Worm (Caenorhabditis elegans) whole organism, young adult: ENCODE measurements around the gene tsp-8.

Source experiments
- F39B2.1 ChIP-seq: fragments of 200-800 bp; sonication (Bioruptor generic); IDR thresholded peaks from 2 replicates; pipeline ENCODE4 v1.3.6; 2022; ENCODE audit warnings: missing genetic modification reagents, missing genetic modification characterization, missing compliant biosample characterization
- F52B5.7 ChIP-seq: sonication (generic microtip); optimal IDR thresholded peaks from 2 replicates; lab custom pipeline; 2016; ENCODE audit warnings: mild to moderate bottlenecking, missing genetic modification characterization, missing compliant biosample characterization
- K11D2.4 ChIP-seq: fragments of 200-800 bp; sonication (Bioruptor generic); IDR thresholded peaks from 2 replicates; pipeline ENCODE4 v1.3.6; 2022; ENCODE audit warnings: missing genetic modification reagents, missing genetic modification characterization, missing compliant biosample characterization
- Y56A3A.18 ChIP-seq: fragments of 200-800 bp; sonication (Bioruptor generic); IDR thresholded peaks from 2 replicates; pipeline ENCODE4 v1.3.6; 2022; ENCODE audit warnings: missing genetic modification reagents, missing genetic modification characterization, missing compliant biosample characterization
- Y67H2A.10 ChIP-seq: fragments of 200-800 bp; sonication (Bioruptor generic); conservative IDR thresholded peaks from 2 replicates; pipeline ENCODE4 v1.3.6; 2022; ENCODE audit warnings: missing genetic modification reagents, missing genetic modification characterization, missing compliant biosample characterization
- ZK185.1 ChIP-seq: sonication (generic microtip); optimal IDR thresholded peaks from 2 replicates; lab custom pipeline; 2016; ENCODE audit warnings: mild to moderate bottlenecking, missing genetic modification characterization, missing compliant biosample characterization; ENCODE audit not compliant: poor library complexity, severe bottlenecking
- ama-1 ChIP-seq, 3 experiments: fragments of 150-350 bp in 1 of 3; sonication (generic microtip) in 2 of 3; optimal IDR thresholded peaks; 2 replicates each; lab custom pipeline; 2014 to 2018; ENCODE audit warnings: missing biosample characterization in 2 of 3, missing genetic modification characterization in 2 of 3, missing genetic modification reagents in 2 of 3
- atf-7 ChIP-seq: sonication (generic microtip); optimal IDR thresholded peaks from 2 replicates; lab custom pipeline; 2017; ENCODE audit warnings: mild to moderate bottlenecking, missing genetic modification characterization, missing compliant biosample characterization
- athp-1 ChIP-seq: sonication (generic microtip); optimal IDR thresholded peaks from 2 replicates; lab custom pipeline; 2017; ENCODE audit warnings: mild to moderate bottlenecking, missing genetic modification characterization, missing compliant biosample characterization
- attf-3 ChIP-seq: fragments of 200-800 bp; sonication (Bioruptor generic); conservative IDR thresholded peaks from 2 replicates; pipeline ENCODE4 v1.3.6; 2022; ENCODE audit warnings: missing genetic modification reagents, missing genetic modification characterization, missing compliant biosample characterization
- attf-5 ChIP-seq: fragments of 200-800 bp; sonication (Bioruptor generic); optimal IDR thresholded peaks from 2 replicates; lab custom pipeline; 2018; ENCODE audit warnings: mild to moderate bottlenecking, missing genetic modification characterization, missing compliant biosample characterization
- attf-6 ChIP-seq: fragments of 200-800 bp; sonication (Bioruptor generic); IDR thresholded peaks from 2 replicates; pipeline ENCODE4 v1.3.6; 2022; ENCODE audit warnings: missing genetic modification reagents, missing genetic modification characterization, missing compliant biosample characterization
- cebp-1 ChIP-seq, 2 experiments: fragments of 200-800 bp in 1 of 2; sonication (Bioruptor generic) in 1 of 2; sonication (generic microtip) in 1 of 2; IDR thresholded peaks in 1 of 2; optimal IDR thresholded peaks in 1 of 2; 2 replicates each; pipeline versions ENCODE4 v1.3.6 to Lab custom; 2017 to 2022; ENCODE audit warnings: missing compliant biosample characterization in 2 of 2, missing genetic modification characterization in 2 of 2, mild to moderate bottlenecking in 1 of 2, missing genetic modification reagents in 1 of 2, moderate library complexity in 1 of 2
- cebp-2 ChIP-seq: fragments of 200-800 bp; sonication (Bioruptor generic); IDR thresholded peaks from 2 replicates; pipeline ENCODE4 v1.3.6; 2022; ENCODE audit warnings: missing genetic modification characterization, missing compliant biosample characterization
- chd-7 ChIP-seq: sonication (generic microtip); optimal IDR thresholded peaks from 2 replicates; lab custom pipeline; 2016; ENCODE audit warnings: mild to moderate bottlenecking, missing genetic modification characterization, moderate library complexity, missing compliant biosample characterization
- die-1 ChIP-seq: sonication (generic microtip); optimal IDR thresholded peaks from 2 replicates; lab custom pipeline; 2016; ENCODE audit warnings: missing genotype, mild to moderate bottlenecking, missing genetic modification characterization, missing compliant biosample characterization
- dox-1 ChIP-seq: fragments of 200-800 bp; sonication (Bioruptor generic); IDR thresholded peaks from 2 replicates; pipeline ENCODE4 v1.3.6; 2022; ENCODE audit warnings: missing genetic modification reagents, missing genetic modification characterization, missing compliant biosample characterization
- egl-18 ChIP-seq: fragments of 200-800 bp; sonication (Bioruptor generic); IDR thresholded peaks from 2 replicates; pipeline ENCODE4 v1.3.6; 2022; ENCODE audit warnings: missing genetic modification reagents, missing genetic modification characterization, missing compliant biosample characterization
- egl-44 ChIP-seq: fragments of 200-800 bp; sonication (Bioruptor generic); IDR thresholded peaks from 2 replicates; pipeline ENCODE4 v1.3.6; 2022; ENCODE audit warnings: missing genetic modification reagents, missing genetic modification characterization, missing compliant biosample characterization
- ets-4 ChIP-seq: fragments of 200-800 bp; sonication (Bioruptor generic); optimal IDR thresholded peaks from 2 replicates; lab custom pipeline; 2018; ENCODE audit warnings: mild to moderate bottlenecking, missing genetic modification characterization, missing compliant biosample characterization
- him-1 ChIP-seq: sonication (generic microtip); optimal IDR thresholded peaks from 2 replicates; lab custom pipeline; 2016; ENCODE audit warnings: missing genotype, missing genetic modification reagents, missing genetic modification characterization, missing compliant biosample characterization
- hmg-1.2 ChIP-seq: fragments of 200-800 bp; sonication (Bioruptor generic); IDR thresholded peaks from 2 replicates; pipeline ENCODE4 v1.3.6; 2022; ENCODE audit warnings: missing genetic modification reagents, missing genetic modification characterization, missing compliant biosample characterization
- let-526 ChIP-seq: fragments of 200-800 bp; sonication (Bioruptor generic); IDR thresholded peaks from 2 replicates; pipeline ENCODE4 v1.3.6; 2022; ENCODE audit warnings: missing genetic modification reagents, missing genetic modification characterization, missing compliant biosample characterization
- lin-26 ChIP-seq: fragments of 200-800 bp; sonication (Bioruptor generic); IDR thresholded peaks from 2 replicates; pipeline ENCODE4 v1.3.6; 2022; ENCODE audit warnings: missing genetic modification reagents, missing genetic modification characterization, missing compliant biosample characterization
- lin-54 ChIP-seq: fragments of 200-800 bp; sonication (Bioruptor generic); optimal IDR thresholded peaks from 2 replicates; lab custom pipeline; 2018; ENCODE audit warnings: mild to moderate bottlenecking, missing genetic modification characterization, missing compliant biosample characterization
- lsl-1 ChIP-seq: fragments of 200-800 bp; sonication (Bioruptor generic); optimal IDR thresholded peaks from 2 replicates; lab custom pipeline; 2018; ENCODE audit warnings: mild to moderate bottlenecking, missing genetic modification characterization, moderate library complexity, missing compliant biosample characterization
- madf-10 ChIP-seq: sonication (generic microtip); optimal IDR thresholded peaks from 2 replicates; lab custom pipeline; 2016; ENCODE audit warnings: mild to moderate bottlenecking, missing genetic modification characterization, missing compliant biosample characterization
- mcd-1 ChIP-seq: fragments of 200-800 bp; sonication (Bioruptor generic); IDR thresholded peaks from 2 replicates; pipeline ENCODE4 v1.3.6; 2022; ENCODE audit warnings: missing genetic modification reagents, missing genetic modification characterization, missing compliant biosample characterization
- nfya-1 ChIP-seq: sonication (generic microtip); optimal IDR thresholded peaks from 2 replicates; lab custom pipeline; 2017; ENCODE audit warnings: antibody characterized with exemption, missing compliant biosample characterization, missing genetic modification characterization, borderline replicate concordance; ENCODE audit not compliant: insufficient read depth
- nhr-27 ChIP-seq: fragments of 200-800 bp; sonication (Bioruptor generic); optimal IDR thresholded peaks from 2 replicates; lab custom pipeline; 2018; ENCODE audit warnings: mild to moderate bottlenecking, missing genetic modification characterization, moderate library complexity, missing compliant biosample characterization
- nhr-80 ChIP-seq: sonication (generic microtip); optimal IDR thresholded peaks from 2 replicates; lab custom pipeline; 2016; ENCODE audit warnings: missing genetic modification characterization, missing compliant biosample characterization
- pbrm-1 ChIP-seq: fragments of 200-800 bp; sonication (Bioruptor generic); IDR thresholded peaks from 2 replicates; pipeline ENCODE4 v1.3.6; 2022; ENCODE audit warnings: missing genetic modification reagents, missing genetic modification characterization, missing compliant biosample characterization
- pha-4 ChIP-seq: fragments of 150-350 bp; sonication (generic microtip); optimal IDR thresholded peaks from 2 replicates; lab custom pipeline; 2014; ENCODE audit warnings: missing biosample characterization, missing genetic modification reagents, missing genetic modification characterization
- rcor-1 ChIP-seq: fragments of 200-800 bp; sonication (Bioruptor generic); IDR thresholded peaks from 2 replicates; pipeline ENCODE4 v1.3.6; 2022; ENCODE audit warnings: missing genetic modification reagents, missing genetic modification characterization, missing compliant biosample characterization
- repo-1 ChIP-seq: sonication (generic microtip); optimal IDR thresholded peaks from 2 replicates; lab custom pipeline; 2017; ENCODE audit warnings: mild to moderate bottlenecking, missing genetic modification characterization, missing compliant biosample characterization
- snpc-1.1 ChIP-seq: sonication (generic microtip); optimal IDR thresholded peaks from 2 replicates; lab custom pipeline; 2017; ENCODE audit warnings: missing genetic modification characterization, mild to moderate bottlenecking, missing compliant biosample characterization, antibody characterized with exemption, moderate library complexity, missing genotype, missing genetic modification reagents; ENCODE audit not compliant: insufficient read depth
- snpc-4 ChIP-seq, 5 experiments: fragments of 150-350 bp in 1 of 5; sonication (generic microtip) in 4 of 5; optimal IDR thresholded peaks; 2 replicates each; lab custom pipeline; 2014 to 2018; ENCODE audit warnings: missing genetic modification characterization in 5 of 5, missing biosample characterization in 3 of 5, antibody characterized with exemption in 2 of 5, mild to moderate bottlenecking in 2 of 5, missing compliant biosample characterization in 2 of 5, missing genotype in 2 of 5, moderate library complexity in 2 of 5, missing genetic modification reagents in 1 of 5
- somi-1 ChIP-seq: fragments of 200-800 bp; sonication (Bioruptor generic); optimal IDR thresholded peaks from 2 replicates; lab custom pipeline; 2018; ENCODE audit warnings: mild to moderate bottlenecking, missing genetic modification characterization, missing compliant biosample characterization
- tbp1 ChIP-seq: fragments of 200-800 bp; sonication (Bioruptor generic); optimal IDR thresholded peaks from 2 replicates; lab custom pipeline; 2018; ENCODE audit warnings: mild to moderate bottlenecking, missing genetic modification characterization, missing compliant biosample characterization
- unc-130 ChIP-seq: sonication (generic microtip); optimal IDR thresholded peaks from 2 replicates; lab custom pipeline; 2016; ENCODE audit warnings: missing genetic modification reagents, missing genetic modification characterization, missing compliant biosample characterization
- unc-62 ChIP-seq: fragments of 150-350 bp; optimal IDR thresholded peaks from 2 replicates; lab custom pipeline; 2014; ENCODE audit warnings: missing biosample characterization, missing genetic modification reagents, missing genetic modification characterization
- ztf-18 ChIP-seq: sonication (generic microtip); optimal IDR thresholded peaks from 2 replicates; lab custom pipeline; 2016; ENCODE audit warnings: missing genotype, mild to moderate bottlenecking, missing genetic modification characterization, missing compliant biosample characterization
- ztf-22 ChIP-seq: fragments of 200-800 bp; sonication (Bioruptor generic); optimal IDR thresholded peaks from 2 replicates; lab custom pipeline; 2018; ENCODE audit warnings: mild to moderate bottlenecking, missing genetic modification characterization, moderate library complexity, missing compliant biosample characterization
- ztf-25 ChIP-seq: fragments of 200-800 bp; sonication (Bioruptor generic); IDR thresholded peaks from 2 replicates; pipeline ENCODE4 v1.3.6; 2022; ENCODE audit warnings: missing genetic modification reagents, missing genetic modification characterization, missing compliant biosample characterization
- ztf-3 ChIP-seq: fragments of 200-800 bp; sonication (Bioruptor generic); optimal IDR thresholded peaks from 2 replicates; lab custom pipeline; 2018; ENCODE audit warnings: mild to moderate bottlenecking, missing genetic modification characterization, missing compliant biosample characterization

Gene tsp-8

ce11 chrX:14708176-14708642 lies 21.1 kb downstream of the tsp-8 start (continued):
- TF ChIP-seq cebp-2 (GFP tag; lab: Robert Waterston, UW) (no peak), unc-130 (GFP tag; lab: Kevin White, UChicago) (no peak), him-1 (tag; lab: Kevin White, UChicago) (no peak), athp-1 (peak; percentile 85), ets-4 (GFP tag; lab: Kevin White, UChicago) (peak; percentile 11), lsl-1 (no peak), pbrm-1 (GFP tag; lab: Robert Waterston, UW) (peak; percentile 67), repo-1 (tag; lab: Kevin White, UChicago) (peak; percentile 54), Y56A3A.18 (GFP tag; lab: Robert Waterston, UW) (no peak), die-1 (tag; lab: Kevin White, UChicago) (peak; percentile 52), K11D2.4 (GFP tag; lab: Robert Waterston, UW) (peak; percentile 87), attf-6 (GFP tag; lab: Robert Waterston, UW) (no peak), egl-44 (GFP tag; lab: Robert Waterston, UW) (peak; percentile 62; the same call in 1 of the 2 replicates), nhr-27 (tag; lab: Kevin White, UChicago) (peak; percentile 3), atf-7 (tag; lab: Kevin White, UChicago) (peak; percentile 85), F39B2.1 (GFP tag; lab: Robert Waterston, UW) (no peak), somi-1 (GFP tag; lab: Kevin White, UChicago) (peak; percentile 89), Y67H2A.10 (GFP tag; lab: Robert Waterston, UW) (no peak), attf-5 (GFP tag; lab: Kevin White, UChicago) (peak; percentile 95), lin-26 (0 out of 2 replicates have a peak, but pooled peaks have one; percentile 60), rcor-1 (GFP tag; lab: Robert Waterston, UW) (peak; percentile 77), dox-1 (GFP tag; lab: Robert Waterston, UW) (peak; percentile 93), ama-1 (optimal IDR thresholded peaks at IDR 0.05; lab: Kevin White, UChicago) (no peak), ama-1 (GFP tag; optimal IDR thresholded peaks at IDR 0.05; lab: Kevin White, UChicago) (no peak), ztf-3 (GFP tag; lab: Kevin White, UChicago) (no peak), nfya-1 (tag; lab: Kevin White, UChicago) (no peak), pha-4 (tag; lab: Kevin White, UChicago) (no peak), madf-10 (tag; lab: Kevin White, UChicago) (peak; percentile 83), egl-18 (GFP tag; lab: Robert Waterston, UW) (peak; percentile 65; the same call in 1 of the 2 replicates), hmg-1.2 (GFP tag; lab: Robert Waterston, UW) (peak; percentile 62), snpc-1.1 (no peak), attf-3 (no peak), F52B5.7 (tag; lab: Kevin White, UChicago) (peak; percentile 85)

- no peak for TF ChIP-seq snpc-4 (GFP tag; optimal IDR thresholded peaks at IDR 0.05; lab: Kevin White, UChicago)
- peak in 2 of 4 experiments; percentile 14 to 41 for TF ChIP-seq snpc-4 (tag; optimal IDR thresholded peaks at IDR 0.05; lab: Kevin White, UChicago)
- peak; percentile 19; the same call in 1 of the 2 replicates for TF ChIP-seq mcd-1 (GFP tag; lab: Robert Waterston, UW)
- peak; percentile 96 for TF ChIP-seq nhr-80 (tag; lab: Kevin White, UChicago)
- no peak for TF ChIP-seq let-526
- peak; percentile 22 for TF ChIP-seq ztf-22 (GFP tag; lab: Kevin White, UChicago)
- peak; percentile 51 for TF ChIP-seq chd-7 (tag; lab: Kevin White, UChicago)
- peak; percentile 45 for TF ChIP-seq ZK185.1 (tag; lab: Kevin White, UChicago)
- TF ChIP-seq cebp-1 (GFP tag; IDR thresholded peaks at IDR 0.05; lab: Robert Waterston, UW), result peak; percentile 83
- TF ChIP-seq cebp-1 (tag; optimal IDR thresholded peaks at IDR 0.05; lab: Kevin White, UChicago), result peak; percentile 93
- no peak for TF ChIP-seq ztf-18 (tag; lab: Kevin White, UChicago)
- no peak for TF ChIP-seq madf-10 (tag; lab: Kevin White, UChicago)
- peak; percentile 31 for TF ChIP-seq tbp1 (GFP tag; lab: Kevin White, UChicago)
- TF ChIP-seq lin-54 (GFP tag; lab: Kevin White, UChicago), result peak; percentile 39
- TF ChIP-seq dox-1 (GFP tag; lab: Robert Waterston, UW), result peak; percentile 31; the same call in 1 of the 2 replicates
- no peak for TF ChIP-seq ztf-25 (GFP tag; lab: Robert Waterston, UW)
- TF ChIP-seq unc-62, result peak; percentile 97
- peak; percentile 80 for TF ChIP-seq pha-4 (tag; lab: Kevin White, UChicago)
These were observed 22.5 kb downstream of the tsp-8 start, which contains the start of gene tmem-184 for ce11 chrX:14706698-14707285. tmem-184 (minus strand) TSS chrX:14706861.
